Worm (Caenorhabditis elegans) whole organism, mixed stage, embryonic: Measurements from ENCODE around the gene C15F1.8.

Experiments
- ceh-39 ChIP-seq: fragments of 150-350 bp; optimal IDR thresholded peaks from 2 replicates; lab custom pipeline; 2014; ENCODE audit warnings: missing biosample characterization, missing genetic modification characterization
- drap-1 ChIP-seq: fragments of 200-800 bp; sonication (Bioruptor generic); optimal IDR thresholded peaks from 3 replicates; lab custom pipeline; 2018; ENCODE audit warnings: mild to moderate bottlenecking, missing genetic modification characterization, missing compliant biosample characterization
- elt-1 ChIP-seq: sonication (generic microtip); optimal IDR thresholded peaks from 2 replicates; lab custom pipeline; 2017; ENCODE audit warnings: missing genetic modification characterization, mild to moderate bottlenecking, missing compliant biosample characterization, antibody characterized with exemption, moderate library complexity, borderline replicate concordance; ENCODE audit not compliant: insufficient read depth
- lin-13 ChIP-seq: fragments of 150-350 bp; optimal IDR thresholded peaks from 2 replicates; lab custom pipeline; 2014; ENCODE audit warnings: missing biosample characterization, missing genetic modification characterization
- nhr-12 ChIP-seq: fragments of 150-350 bp; optimal IDR thresholded peaks from 2 replicates; lab custom pipeline; 2014; ENCODE audit warnings: missing biosample characterization, missing genetic modification characterization
- nhr-237 ChIP-seq: fragments of 150-350 bp; optimal IDR thresholded peaks from 2 replicates; lab custom pipeline; 2014; ENCODE audit warnings: missing biosample characterization, missing genetic modification characterization
- pha-4 ChIP-seq: fragments of 150-350 bp; optimal IDR thresholded peaks from 2 replicates; lab custom pipeline; 2018; ENCODE audit warnings: missing biosample characterization, missing genetic modification reagents, missing genetic modification characterization
- snpc-4 ChIP-seq: fragments of 150-350 bp; optimal IDR thresholded peaks from 2 replicates; lab custom pipeline; 2014; ENCODE audit warnings: missing biosample characterization, missing genetic modification characterization
- ztf-11 ChIP-seq: fragments of 150-350 bp; optimal IDR thresholded peaks from 2 replicates; lab custom pipeline; 2014; ENCODE audit warnings: missing biosample characterization, missing genetic modification characterization

- TF ChIP-seq ceh-39 (tag; lab: Kevin White, UChicago) (no peak), snpc-4 (tag; lab: Kevin White, UChicago) (no peak), drap-1 (no peak), nhr-237 (tag; lab: Kevin White, UChicago) (no peak), pha-4 (tag; lab: Kevin White, UChicago) (no peak), elt-1 (tag; lab: Kevin White, UChicago) (no peak), lin-13 (tag; lab: Kevin White, UChicago) (no peak), nhr-12 (tag; lab: Kevin White, UChicago) (no peak), ztf-11 (tag; lab: Kevin White, UChicago) (no peak)
Measured at ce11 chrII:6989830-6990287, 12.2 kb upstream of the C15F1.8 start, which contains the start of gene C15F1.1.
